Worm (Caenorhabditis elegans): ENCODE measurements around the gene dlhd-1.

- no peak for TF ChIP-seq hlh-30 (tag; optimal IDR thresholded peaks at IDR 0.05; ENCODE audit: insufficient read depth)
- TF ChIP-seq jun-1 (tag; optimal IDR thresholded peaks at IDR 0.05): no peak
- TF ChIP-seq nhr-42 (GFP tag; IDR thresholded peaks at IDR 0.05): no peak
- TF ChIP-seq nhr-11 (tag; optimal IDR thresholded peaks at IDR 0.05): no peak
- TF ChIP-seq skn-1 (tag; optimal IDR thresholded peaks at IDR 0.05): no peak
- TF ChIP-seq gei-8 (GFP tag; optimal IDR thresholded peaks at IDR 0.05): no peak
- TF ChIP-seq lir-3 (tag; optimal IDR thresholded peaks at IDR 0.05): no peak
- no peak for TF ChIP-seq nhr-10 (tag; optimal IDR thresholded peaks at IDR 0.05)
- TF ChIP-seq ceh-28 (tag; optimal IDR thresholded peaks at IDR 0.05): no peak
- no peak for TF ChIP-seq ceh-82 (tag; optimal IDR thresholded peaks at IDR 0.05)
- TF ChIP-seq lin-39 (tag; optimal IDR thresholded peaks at IDR 0.05): no peak
These were observed 45.3 kb upstream of the dlhd-1 start for ce11 chrII:1217269-1217668.
